Worm (Caenorhabditis elegans) whole organism, young adult: ENCODE data around the gene dhs-12.

Source experiments
- T26A5.8 ChIP-seq: sonication (generic microtip); optimal IDR thresholded peaks from 2 replicates; lab custom pipeline; 2016; ENCODE audit warnings: missing genetic modification characterization, missing compliant biosample characterization
- egl-18 ChIP-seq: fragments of 200-800 bp; sonication (Bioruptor generic); IDR thresholded peaks from 2 replicates; pipeline ENCODE4 v1.3.6; 2022; ENCODE audit warnings: missing genetic modification reagents, missing genetic modification characterization, missing compliant biosample characterization
- lir-1 ChIP-seq: fragments of 200-800 bp; sonication (Bioruptor generic); conservative IDR thresholded peaks from 2 replicates; pipeline ENCODE4 v1.3.6; 2022; ENCODE audit warnings: missing genetic modification reagents, missing genetic modification characterization, missing compliant biosample characterization
- nfya-1 ChIP-seq: sonication (generic microtip); optimal IDR thresholded peaks from 2 replicates; lab custom pipeline; 2017; ENCODE audit warnings: antibody characterized with exemption, missing compliant biosample characterization, missing genetic modification characterization, borderline replicate concordance; ENCODE audit not compliant: insufficient read depth
- pha-4 ChIP-seq: fragments of 150-350 bp; sonication (generic microtip); optimal IDR thresholded peaks from 2 replicates; lab custom pipeline; 2014; ENCODE audit warnings: missing biosample characterization, missing genetic modification reagents, missing genetic modification characterization
- rcor-1 ChIP-seq: fragments of 200-800 bp; sonication (Bioruptor generic); IDR thresholded peaks from 2 replicates; pipeline ENCODE4 v1.3.6; 2022; ENCODE audit warnings: missing genetic modification reagents, missing genetic modification characterization, missing compliant biosample characterization
- unc-62 ChIP-seq: fragments of 150-350 bp; optimal IDR thresholded peaks from 2 replicates; lab custom pipeline; 2014; ENCODE audit warnings: missing biosample characterization, missing genetic modification reagents, missing genetic modification characterization

- TF ChIP-seq lir-1 (GFP tag; lab: Robert Waterston, UW) (no peak), unc-62 (GFP tag; lab: Kevin White, UChicago) (no peak), T26A5.8 (tag; lab: Kevin White, UChicago) (no peak), rcor-1 (GFP tag; lab: Robert Waterston, UW) (no peak), pha-4 (tag; lab: Kevin White, UChicago) (no peak), nfya-1 (no peak), egl-18 (GFP tag; lab: Robert Waterston, UW) (no peak)
These were observed 11.2 kb downstream of the dhs-12 start for ce11 chrIV:10153479-10153878.
